Worm (Caenorhabditis elegans) whole organism, L1 larva: ENCODE measurements around the gene T02C1.1.

Experiments
- egl-27 ChIP-seq, 2 experiments: fragments of 150-350 bp in 1 of 2; sonication (generic microtip); optimal IDR thresholded peaks; 3 replicates each; lab custom pipeline; 2017 to 2018; ENCODE audit warnings: missing biosample characterization in 2 of 2, missing genetic modification characterization in 2 of 2, missing genetic modification reagents in 2 of 2
- elt-3 ChIP-seq, 6 experiments: fragments of 150-350 bp in 1 of 6; sonication (generic microtip); optimal IDR thresholded peaks; 2 replicates each; lab custom pipeline; 2017 to 2018; ENCODE audit warnings: missing biosample characterization in 6 of 6, missing genetic modification characterization in 6 of 6, inconsistent platforms in 1 of 6
- fkh-10 ChIP-seq: sonication (generic microtip); optimal IDR thresholded peaks from 2 replicates; lab custom pipeline; 2017; ENCODE audit warnings: missing biosample characterization, missing genetic modification reagents, missing genetic modification characterization
- hlh-17 ChIP-seq: fragments of 200-800 bp; sonication (Bioruptor generic); optimal IDR thresholded peaks from 2 replicates; lab custom pipeline; 2018; ENCODE audit warnings: missing genetic modification characterization, mild to moderate bottlenecking, missing compliant biosample characterization, moderate library complexity, borderline replicate concordance
- mab-9 ChIP-seq: fragments of 200-800 bp; sonication (Bioruptor generic); IDR thresholded peaks from 2 replicates; pipeline ENCODE4 v1.3.6; 2022; ENCODE audit warnings: missing genetic modification reagents, missing genetic modification characterization, missing compliant biosample characterization
- nhr-237 ChIP-seq: fragments of 150-350 bp; optimal IDR thresholded peaks from 2 replicates; lab custom pipeline; 2014; ENCODE audit warnings: missing biosample characterization, missing genetic modification characterization
- nhr-77 ChIP-seq: fragments of 150-350 bp; optimal IDR thresholded peaks from 2 replicates; lab custom pipeline; 2014; ENCODE audit warnings: missing biosample characterization, missing genetic modification characterization
- pax-3 ChIP-seq: fragments of 200-800 bp; sonication (Bioruptor generic); optimal IDR thresholded peaks from 2 replicates; lab custom pipeline; 2018; ENCODE audit warnings: mild to moderate bottlenecking, missing genetic modification characterization, moderate library complexity, missing compliant biosample characterization
- pqm-1 ChIP-seq: sonication (generic microtip); optimal IDR thresholded peaks from 3 replicates; lab custom pipeline; 2017; ENCODE audit warnings: missing biosample characterization, missing genetic modification characterization
- sup-37 ChIP-seq: fragments of 200-800 bp; sonication (Bioruptor generic); optimal IDR thresholded peaks from 2 replicates; lab custom pipeline; 2018; ENCODE audit warnings: mild to moderate bottlenecking, missing genetic modification characterization, missing compliant biosample characterization
- unc-62 ChIP-seq: fragments of 150-350 bp; optimal IDR thresholded peaks from 2 replicates; lab custom pipeline; 2014; ENCODE audit warnings: missing biosample characterization, missing genetic modification reagents, missing genetic modification characterization

- no peak for TF ChIP-seq fkh-10
- no peak for TF ChIP-seq hlh-17 (GFP tag; lab: Kevin White, UChicago)
- TF ChIP-seq unc-62, result no peak
- TF ChIP-seq egl-27 (tag; optimal IDR thresholded peaks at IDR 0.05; lab: Kevin White, UChicago), result no peak
- no peak for TF ChIP-seq pqm-1 (tag; lab: Kevin White, UChicago)
- no peak for TF ChIP-seq nhr-77 (tag; lab: Kevin White, UChicago)
- TF ChIP-seq nhr-237 (tag; lab: Kevin White, UChicago), result peak; percentile 14
- TF ChIP-seq pax-3, result no peak
- no peak for TF ChIP-seq sup-37 (GFP tag; lab: Kevin White, UChicago)
- peak in 5 of 6 experiments; percentile 40 to 74 (median 50) for TF ChIP-seq elt-3 (tag; optimal IDR thresholded peaks at IDR 0.05; lab: Kevin White, UChicago)
- no peak for TF ChIP-seq mab-9 (GFP tag; lab: Robert Waterston, UW)
Measured at ce11 chrIII:9269012-9269471, 21.7 kb downstream of the T02C1.1 start, which contains the start of gene clip-1.
